Fruit fly (Drosophila melanogaster) whole organism, embryonic: ENCODE measurements around the gene CG4291.

Experiments used
- Aef1 ChIP-seq: fragments of 200-800 bp; sonication (Bioruptor generic); IDR thresholded peaks from 3 replicates; pipeline ENCODE4 v1.3.6; 2022; ENCODE audit warnings: missing biosample characterization, missing genetic modification characterization
- Atf6 ChIP-seq: fragments of 200-800 bp; sonication (Bioruptor generic); IDR thresholded peaks from 2 replicates; pipeline ENCODE4 v1.3.6; 2022; ENCODE audit warnings: missing biosample characterization, missing genetic modification characterization
- CG10565 ChIP-seq: fragments of 200-800 bp; sonication (Bioruptor generic); optimal IDR thresholded peaks from 3 replicates; lab custom pipeline; 2016; ENCODE audit warnings: missing biosample characterization, mild to moderate bottlenecking, missing genetic modification characterization
- CG10654 ChIP-seq: fragments of 200-800 bp; sonication (Bioruptor generic); optimal IDR thresholded peaks from 2 replicates; lab custom pipeline; 2016; ENCODE audit warnings: missing biosample characterization, missing genetic modification characterization
- CG11723 ChIP-seq: fragments of 200-800 bp; sonication (Bioruptor generic); optimal IDR thresholded peaks from 2 replicates; lab custom pipeline; 2017; ENCODE audit warnings: missing biosample characterization, mild to moderate bottlenecking, missing genetic modification characterization
- CG12104 ChIP-seq: fragments of 200-800 bp; sonication (Bioruptor generic); optimal IDR thresholded peaks from 3 replicates; lab custom pipeline; 2016; ENCODE audit warnings: missing biosample characterization, missing genetic modification characterization
- CG12744 ChIP-seq: fragments of 200-800 bp; sonication (Bioruptor generic); optimal IDR thresholded peaks from 2 replicates; lab custom pipeline; 2016; ENCODE audit warnings: missing biosample characterization, missing genetic modification characterization
- CG12942 ChIP-seq: fragments of 200-800 bp; sonication (Bioruptor generic); optimal IDR thresholded peaks from 3 replicates; lab custom pipeline; 2016; ENCODE audit warnings: missing biosample characterization, missing genetic modification characterization
- CG13287 ChIP-seq: fragments of 200-800 bp; sonication (Bioruptor generic); IDR thresholded peaks from 2 replicates; pipeline ENCODE4 v1.3.6; 2022; ENCODE audit warnings: missing biosample characterization, missing genetic modification characterization; ENCODE audit not compliant: partially characterized antibody
- CG14014 ChIP-seq: fragments of 200-800 bp; sonication (Bioruptor generic); IDR thresholded peaks from 2 replicates; pipeline ENCODE4 v1.3.6; 2022; ENCODE audit warnings: missing biosample characterization, missing genetic modification characterization
- CG15011 ChIP-seq: fragments of 200-800 bp; sonication (Bioruptor generic); optimal IDR thresholded peaks from 3 replicates; lab custom pipeline; 2018; ENCODE audit warnings: missing biosample characterization, mild to moderate bottlenecking, missing genetic modification characterization
- CG15479 ChIP-seq: fragments of 200-800 bp; sonication (Bioruptor generic); optimal IDR thresholded peaks from 3 replicates; lab custom pipeline; 2019; ENCODE audit warnings: missing biosample characterization, mild to moderate bottlenecking, missing genetic modification characterization, moderate library complexity
- CG18476 ChIP-seq: fragments of 200-800 bp; sonication (Bioruptor generic); optimal IDR thresholded peaks from 2 replicates; lab custom pipeline; 2016; ENCODE audit warnings: missing biosample characterization, mild to moderate bottlenecking, missing genetic modification characterization
- CG18619 ChIP-seq: fragments of 200-800 bp; sonication (Bioruptor generic); optimal IDR thresholded peaks from 3 replicates; lab custom pipeline; 2017; ENCODE audit warnings: missing biosample characterization, mild to moderate bottlenecking, missing genetic modification characterization
- CG2120 ChIP-seq: fragments of 200-800 bp; sonication (Bioruptor generic); optimal IDR thresholded peaks from 3 replicates; lab custom pipeline; 2016; ENCODE audit warnings: missing biosample characterization, missing genetic modification characterization
- CG2202 ChIP-seq: fragments of 200-800 bp; sonication (Bioruptor generic); optimal IDR thresholded peaks from 2 replicates; lab custom pipeline; 2018; ENCODE audit warnings: missing biosample characterization, mild to moderate bottlenecking, missing genetic modification characterization
- CG43689 ChIP-seq: fragments of 200-800 bp; sonication (Bioruptor generic); IDR thresholded peaks from 2 replicates; pipeline ENCODE4 v1.3.6; 2022; ENCODE audit warnings: missing biosample characterization, missing genetic modification characterization
- CG6765 ChIP-seq: fragments of 200-800 bp; sonication (Bioruptor generic); optimal IDR thresholded peaks from 3 replicates; lab custom pipeline; 2017; ENCODE audit warnings: missing biosample characterization, mild to moderate bottlenecking, missing genetic modification characterization
- CG6854 ChIP-seq: fragments of 200-800 bp; sonication (Bioruptor generic); optimal IDR thresholded peaks from 3 replicates; lab custom pipeline; 2017; ENCODE audit warnings: missing biosample characterization, mild to moderate bottlenecking, missing genetic modification characterization
- CG7556 ChIP-seq: fragments of 200-800 bp; sonication (Bioruptor generic); optimal IDR thresholded peaks from 2 replicates; lab custom pipeline; 2017; ENCODE audit warnings: missing biosample characterization, mild to moderate bottlenecking, missing genetic modification characterization
- CG7963 ChIP-seq: fragments of 200-800 bp; sonication (Bioruptor generic); IDR thresholded peaks from 3 replicates; pipeline ENCODE4 v1.3.6; 2022; ENCODE audit warnings: missing biosample characterization, missing genetic modification characterization; ENCODE audit not compliant: partially characterized antibody
- CG8290 ChIP-seq, 3 experiments: fragments of 200-800 bp; sonication (Bioruptor generic); optimal IDR thresholded peaks; 2 replicates each; lab custom pipeline; 2016 to 2019; ENCODE audit warnings: missing biosample characterization in 3 of 3, missing genetic modification characterization in 3 of 3, mild to moderate bottlenecking in 2 of 3, moderate library complexity in 1 of 3
- CG8924 ChIP-seq: fragments of 200-800 bp; optimal IDR thresholded peaks from 3 replicates; lab custom pipeline; 2019; ENCODE audit warnings: missing biosample characterization, mild to moderate bottlenecking, missing genetic modification characterization, moderate library complexity
- CoRest ChIP-seq: fragments of 200-800 bp; sonication (Bioruptor generic); optimal IDR thresholded peaks from 3 replicates; lab custom pipeline; 2018; ENCODE audit warnings: missing biosample characterization, mild to moderate bottlenecking, missing genetic modification characterization, moderate library complexity
- Doc3 ChIP-seq: fragments of 200-800 bp; sonication (Bioruptor generic); IDR thresholded peaks from 3 replicates; pipeline ENCODE4 v1.3.6; 2022; ENCODE audit warnings: missing biosample characterization, missing genetic modification characterization; ENCODE audit not compliant: partially characterized antibody
- Drgx ChIP-seq: fragments of 200-800 bp; sonication (Bioruptor generic); IDR thresholded peaks from 2 replicates; pipeline ENCODE4 v1.3.6; 2022; ENCODE audit warnings: missing biosample characterization, missing genetic modification characterization
- Fer2 ChIP-seq: fragments of 200-800 bp; sonication (Bioruptor generic); optimal IDR thresholded peaks from 2 replicates; lab custom pipeline; 2018; ENCODE audit warnings: missing biosample characterization, mild to moderate bottlenecking, missing genetic modification characterization, moderate library complexity
- Hr39 ChIP-seq: fragments of >200 bp; optimal IDR thresholded peaks from 2 replicates; lab custom pipeline; 2017
- Mes4 ChIP-seq: fragments of 200-800 bp; sonication (Bioruptor generic); optimal IDR thresholded peaks from 2 replicates; lab custom pipeline; 2016; ENCODE audit warnings: missing biosample characterization, missing genetic modification characterization
- NC2α ChIP-seq: fragments of 200-800 bp; sonication (Bioruptor generic); optimal IDR thresholded peaks from 2 replicates; lab custom pipeline; 2016; ENCODE audit warnings: missing biosample characterization, missing genetic modification characterization
- Opbp ChIP-seq: fragments of 200-800 bp; sonication (Bioruptor generic); IDR thresholded peaks from 3 replicates; pipeline ENCODE4 v1.3.6; 2022; ENCODE audit warnings: missing biosample characterization, missing genetic modification characterization; ENCODE audit not compliant: partially characterized antibody
- Poxn ChIP-seq: fragments of 200-800 bp; sonication (Bioruptor generic); IDR thresholded peaks from 2 replicates; pipeline ENCODE4 v1.3.6; 2022; ENCODE audit warnings: missing biosample characterization, missing genetic modification characterization
- Rfx ChIP-seq: fragments of 200-800 bp; sonication (Bioruptor generic); IDR thresholded peaks from 2 replicates; pipeline ENCODE4 v1.3.6; 2022; ENCODE audit warnings: missing biosample characterization, missing genetic modification characterization
- Sry-β ChIP-seq: fragments of 200-800 bp; sonication (Bioruptor generic); optimal IDR thresholded peaks from 2 replicates; lab custom pipeline; 2018; ENCODE audit warnings: missing biosample characterization, mild to moderate bottlenecking, missing genetic modification characterization, moderate library complexity
- Sry-δ ChIP-seq: fragments of 200-800 bp; sonication (Bioruptor generic); optimal IDR thresholded peaks from 2 replicates; lab custom pipeline; 2016; ENCODE audit warnings: missing biosample characterization, missing genetic modification characterization
- YL-1 ChIP-seq: fragments of 200-800 bp; sonication (Bioruptor generic); optimal IDR thresholded peaks from 3 replicates; lab custom pipeline; 2017; ENCODE audit warnings: missing biosample characterization, mild to moderate bottlenecking, missing genetic modification characterization
- ap ChIP-seq: fragments of 200-800 bp; sonication (Bioruptor generic); IDR thresholded peaks from 2 replicates; pipeline ENCODE4 v1.3.6; 2022; ENCODE audit warnings: missing biosample characterization, missing genetic modification characterization
- danr ChIP-seq: fragments of 200-800 bp; sonication (Bioruptor generic); IDR thresholded peaks from 2 replicates; pipeline ENCODE4 v1.3.6; 2022; ENCODE audit warnings: missing biosample characterization, missing genetic modification characterization
- fd96Cb ChIP-seq: fragments of 200-800 bp; sonication (Bioruptor generic); optimal IDR thresholded peaks from 2 replicates; lab custom pipeline; 2018; ENCODE audit warnings: missing biosample characterization, mild to moderate bottlenecking, missing genetic modification characterization, moderate library complexity
- hbn ChIP-seq: fragments of 200-800 bp; sonication (Bioruptor generic); IDR thresholded peaks from 2 replicates; pipeline ENCODE4 v1.3.6; 2022; ENCODE audit warnings: missing biosample characterization, missing genetic modification characterization; ENCODE audit not compliant: partially characterized antibody
- insv ChIP-seq, 2 experiments: fragments of 200-800 bp; sonication (Bioruptor generic); optimal IDR thresholded peaks; 3 replicates each; lab custom pipeline; 2016 to 2018; ENCODE audit warnings: missing biosample characterization in 2 of 2, missing genetic modification characterization in 2 of 2
- jumu ChIP-seq: fragments of 200-800 bp; sonication (Bioruptor generic); optimal IDR thresholded peaks from 3 replicates; lab custom pipeline; 2016; ENCODE audit warnings: missing biosample characterization, missing genetic modification characterization
- knrl ChIP-seq: fragments of 200-800 bp; sonication (Bioruptor generic); IDR thresholded peaks from 3 replicates; pipeline ENCODE4 v1.3.6; 2022; ENCODE audit warnings: missing biosample characterization, missing genetic modification characterization; ENCODE audit not compliant: partially characterized antibody
- mirr ChIP-seq: fragments of 200-800 bp; sonication (Bioruptor generic); optimal IDR thresholded peaks from 3 replicates; lab custom pipeline; 2018; ENCODE audit warnings: missing biosample characterization, mild to moderate bottlenecking, missing genetic modification characterization
- otp ChIP-seq: fragments of 200-800 bp; sonication (Bioruptor generic); IDR thresholded peaks from 3 replicates; pipeline ENCODE4, ENCODE4 v1.3.6; 2022; ENCODE audit warnings: missing biosample characterization, missing genetic modification characterization
- pfk ChIP-seq: fragments of 200-800 bp; sonication (Bioruptor generic); optimal IDR thresholded peaks from 2 replicates; lab custom pipeline; 2018; ENCODE audit warnings: missing biosample characterization, mild to moderate bottlenecking, missing genetic modification characterization, moderate library complexity
- pho ChIP-seq: fragments of 200-800 bp; sonication (Bioruptor generic); optimal IDR thresholded peaks from 2 replicates; lab custom pipeline; 2016; ENCODE audit warnings: missing biosample characterization, missing genetic modification characterization
- sisA ChIP-seq: fragments of 200-800 bp; sonication (Bioruptor generic); IDR thresholded peaks from 2 replicates; pipeline ENCODE4 v1.3.6; 2022; ENCODE audit warnings: missing biosample characterization, missing genetic modification characterization
- trem ChIP-seq: fragments of 200-800 bp; optimal IDR thresholded peaks from 3 replicates; lab custom pipeline; 2019; ENCODE audit warnings: missing biosample characterization, mild to moderate bottlenecking, missing genetic modification characterization, moderate library complexity
- unc-4 ChIP-seq: fragments of 200-800 bp; sonication (Bioruptor generic); IDR thresholded peaks from 2 replicates; pipeline ENCODE4 v1.3.6; 2022; ENCODE audit warnings: missing biosample characterization, missing genetic modification characterization; ENCODE audit not compliant: partially characterized antibody
- zfh1 ChIP-seq: fragments of 200-800 bp; sonication (Bioruptor generic); IDR thresholded peaks from 3 replicates; pipeline ENCODE4 v1.3.6; 2022; ENCODE audit warnings: missing biosample characterization, missing genetic modification characterization

Gene CG4291

dm6 chr2L:837989-838388 lies 14.5 kb downstream of the CG4291 start (continued):
- TF ChIP-seq CG12744 (GFP tag; lab: Kevin White, UChicago): no peak
- no peak for TF ChIP-seq hbn (GFP tag; lab: Robert Waterston, UW)
- no peak for TF ChIP-seq Sry-β (GFP tag; lab: Kevin White, UChicago)
- no peak for TF ChIP-seq CG7963 (GFP tag; lab: Robert Waterston, UW)
- no peak for TF ChIP-seq CG18476 (GFP tag; lab: Kevin White, UChicago)
- peak; percentile 44; the same call in 1 of the 2 replicates for TF ChIP-seq sisA (GFP tag; lab: Robert Waterston, UW)
- peak; percentile 34 for TF ChIP-seq fd96Cb (tag; lab: Kevin White, UChicago)
- peak; percentile 30; the same call in 1 of the 2 replicates for TF ChIP-seq CG14014 (GFP tag; lab: Robert Waterston, UW)
- no peak for TF ChIP-seq CG10565 (GFP tag; lab: Kevin White, UChicago)
- no peak for TF ChIP-seq Sry-δ (GFP tag; lab: Kevin White, UChicago)
- TF ChIP-seq danr (GFP tag; lab: Robert Waterston, UW): no peak
- no peak for TF ChIP-seq CG18619
- TF ChIP-seq CG10654 (GFP tag; lab: Kevin White, UChicago): no peak
- TF ChIP-seq Atf6: peak; percentile 27; the same call in 1 of the 2 replicates
- no peak for TF ChIP-seq CoRest
- no peak for TF ChIP-seq Doc3 (GFP tag; lab: Robert Waterston, UW)
- TF ChIP-seq Aef1 (GFP tag; lab: Robert Waterston, UW): no peak
- TF ChIP-seq Poxn (GFP tag; lab: Robert Waterston, UW): no peak
- TF ChIP-seq pho: no peak
- no peak for TF ChIP-seq insv (GFP tag; optimal IDR thresholded peaks at IDR 0.05; lab: Kevin White, UChicago)
- TF ChIP-seq YL-1: no peak
- no peak for TF ChIP-seq zfh1 (GFP tag; lab: Robert Waterston, UW)
- no peak for TF ChIP-seq CG12942 (GFP tag; lab: Kevin White, UChicago)
- peak; percentile 42 for TF ChIP-seq jumu (GFP tag; lab: Kevin White, UChicago)
- peak; percentile 37 for TF ChIP-seq CG8924 (tag; lab: Kevin White, UChicago)
- TF ChIP-seq mirr (GFP tag; lab: Kevin White, UChicago): no peak
- TF ChIP-seq Drgx (GFP tag; lab: Robert Waterston, UW): peak; percentile 89
- no peak for TF ChIP-seq NC2α (GFP tag; lab: Kevin White, UChicago)
- no peak for TF ChIP-seq CG13287
- TF ChIP-seq CG8290 (GFP tag; optimal IDR thresholded peaks at IDR 0.05; lab: Kevin White, UChicago): no peak
- TF ChIP-seq CG8290 (tag; optimal IDR thresholded peaks at IDR 0.05; lab: Kevin White, UChicago): no peak
- TF ChIP-seq Rfx: no peak
- 0 out of 2 replicates have a peak, but pooled peaks have one; percentile 6 for TF ChIP-seq ap (GFP tag; lab: Robert Waterston, UW)
- no peak for TF ChIP-seq CG43689 (GFP tag; lab: Robert Waterston, UW)
- TF ChIP-seq CG11723 (GFP tag; lab: Kevin White, UChicago): no peak
- TF ChIP-seq Fer2 (tag; lab: Kevin White, UChicago): no peak
- TF ChIP-seq trem (tag; lab: Kevin White, UChicago): no peak
- peak; percentile 59 for TF ChIP-seq CG2120
- no peak for TF ChIP-seq pfk (GFP tag; lab: Kevin White, UChicago)
- no peak for TF ChIP-seq CG6854
- TF ChIP-seq CG15479 (GFP tag; lab: Kevin White, UChicago): no peak
- no peak for TF ChIP-seq CG12104 (GFP tag; lab: Kevin White, UChicago)
- TF ChIP-seq Mes4: peak; percentile 33
- TF ChIP-seq knrl (GFP tag; lab: Robert Waterston, UW): no peak
- TF ChIP-seq CG6765 (GFP tag; lab: Kevin White, UChicago): no peak
- no peak for TF ChIP-seq CG15011 (GFP tag; lab: Kevin White, UChicago)
- no peak for TF ChIP-seq CG7556 (GFP tag; lab: Kevin White, UChicago)
- TF ChIP-seq otp (GFP tag; lab: Robert Waterston, UW): peak; percentile 58; the same call in 1 of the 3 replicates
- no peak for TF ChIP-seq unc-4
- TF ChIP-seq CG2202: peak; percentile 18
- no peak for TF ChIP-seq Opbp (GFP tag; lab: Robert Waterston, UW)
- TF ChIP-seq Hr39 (lab: Kevin White, UChicago): no peak
